Worm (Caenorhabditis elegans) whole organism, L4/young adult: ENCODE measurements around the gene ZK470.6.

Source experiments
- W03F9.2 ChIP-seq: fragments of 150-350 bp; optimal IDR thresholded peaks from 2 replicates; lab custom pipeline; 2014; ENCODE audit warnings: missing biosample characterization, missing genetic modification characterization
- him-1 ChIP-seq: sonication (generic microtip); optimal IDR thresholded peaks from 2 replicates; lab custom pipeline; 2016; ENCODE audit warnings: missing genotype, missing genetic modification reagents, missing genetic modification characterization, missing compliant biosample characterization

DNA sequence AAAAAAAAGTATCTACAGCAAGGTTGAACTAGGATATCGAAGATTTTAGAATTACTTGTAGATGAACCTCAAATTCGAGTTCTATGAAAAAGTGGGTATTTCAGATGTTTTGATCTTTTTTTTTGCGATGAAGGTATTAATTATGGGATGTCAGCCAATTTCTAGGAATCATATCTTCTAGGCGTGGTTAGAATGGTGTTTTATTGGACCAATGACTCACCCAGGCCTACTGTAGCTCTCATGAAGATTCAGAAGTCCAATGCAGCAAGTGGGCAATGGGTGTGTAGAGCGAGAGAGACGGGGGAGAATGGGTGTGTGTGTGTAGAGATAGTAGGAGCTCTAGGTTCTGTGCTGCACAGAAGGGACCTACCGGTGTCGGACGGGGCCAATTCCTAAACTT, 44.9 kb upstream of the ZK470.6 start:
- TF ChIP-seq him-1: no peak
- no peak for TF ChIP-seq W03F9.2 (tag; lab: Kevin White, UChicago)
